Fruit fly (Drosophila melanogaster): ENCODE data around the gene CG13287.

CG13287 gene

DNA sequence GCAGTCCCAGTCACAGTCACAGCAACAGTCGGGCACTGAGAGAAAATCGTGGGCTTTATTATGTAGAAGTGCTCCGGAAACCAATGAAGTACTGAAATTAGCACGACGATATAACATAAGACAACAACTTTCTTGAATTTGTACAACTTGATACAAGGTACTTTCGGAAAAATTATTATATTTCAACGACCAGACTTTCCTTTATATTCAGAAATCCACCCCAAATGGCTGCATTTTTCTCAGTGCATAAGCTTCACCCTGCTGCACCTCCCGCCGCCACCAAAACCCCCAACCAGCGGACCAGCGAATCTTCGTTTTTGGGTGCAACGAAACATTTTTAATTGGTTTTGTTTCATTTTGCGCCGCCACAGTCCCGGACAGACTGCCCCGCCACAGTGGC is 19.1 kb upstream of the CG13287 start (continued):
- TF ChIP-seq CG4318 (GFP tag; optimal IDR thresholded peaks at IDR 0.05) (no peak), Sox15 (GFP tag; optimal IDR thresholded peaks at IDR 0.05) (peak; percentile 45), CG6163 (GFP tag; IDR thresholded peaks at IDR 0.05) (peak; percentile 56; the same call in 2 of the 3 replicates), net (GFP tag; optimal IDR thresholded peaks at IDR 0.05) (peak; percentile 42), Ets96B (tag; optimal IDR thresholded peaks at IDR 0.05) (peak; percentile 61), vri (GFP tag; optimal IDR thresholded peaks at IDR 0.05) (peak; percentile 62), CG31627 (GFP tag; optimal IDR thresholded peaks at IDR 0.05) (peak; percentile 70), Sox102F (GFP tag; optimal IDR thresholded peaks at IDR 0.05) (peak; percentile 29), Smox (GFP tag; optimal IDR thresholded peaks at IDR 0.05) (peak; percentile 71), Gug (GFP tag; IDR thresholded peaks at IDR 0.05) (no peak), fd59A (GFP tag; optimal IDR thresholded peaks at IDR 0.05) (peak; percentile 58), fd85E (GFP tag; optimal IDR thresholded peaks at IDR 0.05) (no peak), CG11902 (GFP tag; optimal IDR thresholded peaks at IDR 0.05) (peak; percentile 71)

DNA sequence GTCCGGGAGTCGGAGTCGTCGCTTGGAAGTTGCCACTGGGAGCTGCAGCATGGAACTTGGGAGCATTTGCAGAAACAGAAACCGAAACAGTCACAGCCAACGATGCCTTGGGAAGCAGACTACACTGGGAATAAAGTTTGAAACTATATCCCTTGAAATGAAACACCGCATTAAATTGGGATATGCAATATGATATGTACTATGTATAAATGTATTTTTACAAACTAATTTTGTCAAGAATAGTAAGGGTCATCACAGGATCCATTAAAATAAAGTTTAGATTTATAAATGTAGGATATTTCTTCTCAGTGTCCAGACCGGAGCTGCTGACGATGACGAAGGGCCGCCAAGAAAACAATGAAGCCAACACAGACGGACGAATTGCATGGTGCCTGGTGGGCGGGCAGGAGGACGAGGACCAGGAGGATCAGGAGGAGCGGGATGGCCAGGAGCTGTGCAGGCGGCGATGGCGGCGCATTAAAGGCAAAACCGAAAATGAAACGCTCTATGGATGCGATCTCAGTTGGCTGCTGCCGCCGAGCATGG is 18.2 kb upstream of the CG13287 start:
- peak; percentile 38 for TF ChIP-seq fd59A (GFP tag; optimal IDR thresholded peaks at IDR 0.05)
- TF ChIP-seq salr (GFP tag; optimal IDR thresholded peaks at IDR 0.05) = peak in 1 of 2 experiments; percentile 17
- no peak for TF ChIP-seq CG11762 (GFP tag; optimal IDR thresholded peaks at IDR 0.05; ENCODE audit: insufficient read depth)
- TF ChIP-seq Hr39 (GFP tag; optimal IDR thresholded peaks at IDR 0.05) = peak; percentile 12
- no peak for TF ChIP-seq CG4318 (GFP tag; optimal IDR thresholded peaks at IDR 0.05)
- peak; percentile 22 for TF ChIP-seq pdm3 (GFP tag; optimal IDR thresholded peaks at IDR 0.05)
- TF ChIP-seq acj6 (GFP tag; optimal IDR thresholded peaks at IDR 0.05) = peak; percentile 36
- TF ChIP-seq Hr4 (GFP tag; optimal IDR thresholded peaks at IDR 0.05) = no peak
- peak; percentile 67 for TF ChIP-seq dsx (GFP tag; optimal IDR thresholded peaks at IDR 0.05; ENCODE audit: poor library complexity, severe bottlenecking)
- peak; percentile 29 for TF ChIP-seq CG10631 (GFP tag; optimal IDR thresholded peaks at IDR 0.05)
- TF ChIP-seq Gug (GFP tag; IDR thresholded peaks at IDR 0.05) = no peak
- peak; percentile 34 for TF ChIP-seq Sox14 (GFP tag; optimal IDR thresholded peaks at IDR 0.05)
- peak; percentile 52 for TF ChIP-seq CG10669 (GFP tag; optimal IDR thresholded peaks at IDR 0.05)
- TF ChIP-seq Met (GFP tag; optimal IDR thresholded peaks at IDR 0.05) = peak; percentile 59
- TF ChIP-seq spab (GFP tag; optimal IDR thresholded peaks at IDR 0.05) = peak; percentile 66
- 0 out of 3 replicates have a peak, but pooled peaks have one; percentile 38 for TF ChIP-seq CG6163 (GFP tag; IDR thresholded peaks at IDR 0.05)
- peak; percentile 34 for TF ChIP-seq CG3919 (GFP tag; optimal IDR thresholded peaks at IDR 0.05)
- TF ChIP-seq CG11902 (GFP tag; optimal IDR thresholded peaks at IDR 0.05) = no peak
- TF ChIP-seq CG34406 (GFP tag; optimal IDR thresholded peaks at IDR 0.05) = peak; percentile 30
- TF ChIP-seq Sox102F (GFP tag; optimal IDR thresholded peaks at IDR 0.05) = peak; percentile 4
- peak; percentile 89 for TF ChIP-seq Eip78C (GFP tag)
- TF ChIP-seq CG6792 (GFP tag; optimal IDR thresholded peaks at IDR 0.05) = peak; percentile 18
- TF ChIP-seq Ets96B (tag; optimal IDR thresholded peaks at IDR 0.05) = peak; percentile 60
- TF ChIP-seq esn (GFP tag; optimal IDR thresholded peaks at IDR 0.05) = peak; percentile 23
- TF ChIP-seq CG9139 (GFP tag; optimal IDR thresholded peaks at IDR 0.05) = peak; percentile 7
- no peak for TF ChIP-seq CG32006 (GFP tag; optimal IDR thresholded peaks at IDR 0.05)
- TF ChIP-seq CG11294 (GFP tag; IDR thresholded peaks at IDR 0.05) = no peak
- peak; percentile 30 for TF ChIP-seq achi (GFP tag; optimal IDR thresholded peaks at IDR 0.05)
- peak; percentile 10 for TF ChIP-seq CG8632 (GFP tag; optimal IDR thresholded peaks at IDR 0.05)
- TF ChIP-seq Smox (GFP tag; optimal IDR thresholded peaks at IDR 0.05) = peak; percentile 39
- peak; percentile 7 for TF ChIP-seq CG31627 (GFP tag; optimal IDR thresholded peaks at IDR 0.05)
- peak; percentile 8 for TF ChIP-seq OdsH (GFP tag; optimal IDR thresholded peaks at IDR 0.05)
- peak; percentile 26 for TF ChIP-seq CG1621 (tag; optimal IDR thresholded peaks at IDR 0.05)
- TF ChIP-seq CG6808 (GFP tag; optimal IDR thresholded peaks at IDR 0.05) = peak; percentile 50
- no peak for TF ChIP-seq fkh (GFP tag; optimal IDR thresholded peaks at IDR 0.05)
- TF ChIP-seq vri (GFP tag; optimal IDR thresholded peaks at IDR 0.05) = peak; percentile 3
- TF ChIP-seq ss (GFP tag; optimal IDR thresholded peaks at IDR 0.05) = peak; percentile 27 to 32
- no peak for TF ChIP-seq CG6854 (GFP tag; optimal IDR thresholded peaks at IDR 0.05)
- no peak for TF ChIP-seq CG6276 (GFP tag; optimal IDR thresholded peaks at IDR 0.05)
- peak; percentile 58 for TF ChIP-seq CG3032 (tag; optimal IDR thresholded peaks at IDR 0.05)
- peak; percentile 78 for TF ChIP-seq svp (GFP tag)
- no peak for TF ChIP-seq dac (GFP tag; optimal IDR thresholded peaks at IDR 0.05)
- TF ChIP-seq Eip75B (GFP tag; optimal IDR thresholded peaks at IDR 0.05) = peak; percentile 15
- peak; percentile 8 for TF ChIP-seq cyc (GFP tag; optimal IDR thresholded peaks at IDR 0.05)
